Worm (Caenorhabditis elegans) whole organism, L4/young adult: ENCODE results near the gene F09B12.3.

Experiments used
- dao-5 ChIP-seq: sonication (generic microtip); optimal IDR thresholded peaks from 2 replicates; lab custom pipeline; 2016; ENCODE audit warnings: missing genotype, missing genetic modification characterization, moderate library complexity, missing compliant biosample characterization
- him-1 ChIP-seq: sonication (generic microtip); optimal IDR thresholded peaks from 2 replicates; lab custom pipeline; 2016; ENCODE audit warnings: missing genotype, missing genetic modification reagents, missing genetic modification characterization, missing compliant biosample characterization

DNA sequence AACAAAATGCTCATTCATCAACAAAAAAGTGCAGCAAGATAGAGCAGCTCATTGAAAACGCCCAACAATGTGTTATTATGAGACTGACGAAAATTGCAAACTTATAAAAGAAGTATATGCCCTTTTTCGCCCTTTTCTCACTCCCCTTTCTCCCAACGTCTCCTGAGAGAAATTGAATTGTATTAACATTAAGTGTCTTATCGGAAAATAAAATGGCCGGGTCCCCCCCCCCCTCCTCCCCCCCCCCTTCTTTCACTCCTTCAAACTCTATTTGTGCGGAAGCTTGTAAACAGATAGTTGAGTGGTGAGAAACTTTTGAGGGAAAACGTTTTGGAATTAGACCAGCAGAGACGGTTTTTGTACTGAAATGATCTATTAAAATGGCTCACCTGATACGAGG lies 29.0 kb upstream of the F09B12.3 start:
- TF ChIP-seq him-1 (tag; lab: Kevin White, UChicago) (no peak), dao-5 (tag; lab: Kevin White, UChicago) (no peak)
